Fruit fly (Drosophila melanogaster): ENCODE measurements around the gene CG3868.

The CG3868 gene

dm6 chr3L:14448321-14449043 lies 46.0 kb upstream of the CG3868 start (continued):
- TF ChIP-seq az2 (GFP tag; optimal IDR thresholded peaks at IDR 0.05), result peak; percentile 94
- peak; percentile 77 for TF ChIP-seq caup (GFP tag; optimal IDR thresholded peaks at IDR 0.05; ENCODE audit: severe bottlenecking)
- TF ChIP-seq CG5953 (GFP tag; IDR thresholded peaks at IDR 0.05), result peak; percentile 81
- no peak for TF ChIP-seq usp (GFP tag; optimal IDR thresholded peaks at IDR 0.05)
- TF ChIP-seq pan (optimal IDR thresholded peaks at IDR 0.05), result no peak
- TF ChIP-seq pan (GFP tag; optimal IDR thresholded peaks at IDR 0.05 in 1 of 2, IDR thresholded peaks at IDR 0.05 in 1 of 2), result peak in 1 of 2 experiments; percentile 89
- peak; percentile 86 for TF ChIP-seq Fer3 (tag; optimal IDR thresholded peaks at IDR 0.05)
- TF ChIP-seq CG8478 (optimal IDR thresholded peaks at IDR 0.05), result no peak
- peak; percentile 73 for TF ChIP-seq Antp (GFP tag; optimal IDR thresholded peaks at IDR 0.05)
- peak; percentile 87 for TF ChIP-seq Ada2b (GFP tag; IDR thresholded peaks at IDR 0.05)
- no peak for TF ChIP-seq hkb (optimal IDR thresholded peaks at IDR 0.05)
- peak; percentile 95 for TF ChIP-seq hkb (GFP tag; IDR thresholded peaks at IDR 0.05)
- TF ChIP-seq lilli (GFP tag; optimal IDR thresholded peaks at IDR 0.05), result peak; percentile 83
- TF ChIP-seq croc (GFP tag; conservative IDR thresholded peaks at IDR 0.05), result peak; percentile 84
- TF ChIP-seq CG6765 (GFP tag; optimal IDR thresholded peaks at IDR 0.05), result peak; percentile 41
- TF ChIP-seq Xbp1 (GFP tag; optimal IDR thresholded peaks at IDR 0.05), result peak; percentile 93
- TF ChIP-seq Dp (GFP tag; optimal IDR thresholded peaks at IDR 0.05), result no peak
- 0 out of 2 replicates have a peak, but pooled peaks have one; percentile 17 for TF ChIP-seq CG13287 (GFP tag; IDR thresholded peaks at IDR 0.05; ENCODE audit: partially characterized antibody)
- peak; percentile 42 for TF ChIP-seq CG17186 (GFP tag; optimal IDR thresholded peaks at IDR 0.05)
- TF ChIP-seq Dfd (GFP tag; optimal IDR thresholded peaks at IDR 0.05), result no peak
- no peak for TF ChIP-seq tna (GFP tag; IDR thresholded peaks at IDR 0.05; ENCODE audit: partially characterized antibody)
- peak; percentile 87 for TF ChIP-seq Rx (GFP tag; IDR thresholded peaks at IDR 0.05)
- peak; percentile 60 for TF ChIP-seq ssp (GFP tag; IDR thresholded peaks at IDR 0.05)
- peak; percentile 97 for TF ChIP-seq CG8924 (tag; optimal IDR thresholded peaks at IDR 0.05)
- TF ChIP-seq ewg (GFP tag; optimal IDR thresholded peaks at IDR 0.05), result peak; percentile 86
- peak; percentile 74 for TF ChIP-seq CG43689 (GFP tag; IDR thresholded peaks at IDR 0.05)
- TF ChIP-seq CG15601 (tag; optimal IDR thresholded peaks at IDR 0.05), result peak; percentile 92
- peak; percentile 89 for TF ChIP-seq CG30431 (GFP tag; optimal IDR thresholded peaks at IDR 0.05)
- no peak for TF ChIP-seq dimm (GFP tag; IDR thresholded peaks at IDR 0.05)
- no peak for TF ChIP-seq CG34376 (GFP tag; optimal IDR thresholded peaks at IDR 0.05)
- TF ChIP-seq Bdp1 (GFP tag; optimal IDR thresholded peaks at IDR 0.05), result peak; percentile 83
- TF ChIP-seq Spps (tag; optimal IDR thresholded peaks at IDR 0.05), result peak; percentile 95
- TF ChIP-seq schlank (tag; optimal IDR thresholded peaks at IDR 0.05), result no peak
- TF ChIP-seq CG18262 (tag; optimal IDR thresholded peaks at IDR 0.05), result peak; percentile 96
- peak; percentile 64 for TF ChIP-seq CG7987 (GFP tag; optimal IDR thresholded peaks at IDR 0.05)
- no peak for TF ChIP-seq CG17912 (GFP tag; optimal IDR thresholded peaks at IDR 0.05)
- peak; percentile 83 for TF ChIP-seq B-H1 (GFP tag; IDR thresholded peaks at IDR 0.05)
- no peak for TF ChIP-seq inv (GFP tag; IDR thresholded peaks at IDR 0.05; ENCODE audit: partially characterized antibody)
- TF ChIP-seq Rfx (GFP tag; IDR thresholded peaks at IDR 0.05), result peak; percentile 86
- peak; percentile 81 for TF ChIP-seq da (GFP tag; optimal IDR thresholded peaks at IDR 0.05)
- peak; percentile 88 for TF ChIP-seq tgo (GFP tag; IDR thresholded peaks at IDR 0.05)
- peak; percentile 78 for TF ChIP-seq Dad (GFP tag; optimal IDR thresholded peaks at IDR 0.05)
- no peak for TF ChIP-seq Dbx (GFP tag; IDR thresholded peaks at IDR 0.05)
- TF ChIP-seq Hand (GFP tag; optimal IDR thresholded peaks at IDR 0.05), result no peak
- TF ChIP-seq Doc3 (GFP tag; IDR thresholded peaks at IDR 0.05; ENCODE audit: partially characterized antibody), result no peak
- TF ChIP-seq gro (GFP tag; optimal IDR thresholded peaks at IDR 0.05), result peak; percentile 15
- peak; percentile 77 for TF ChIP-seq CG32532 (GFP tag; IDR thresholded peaks at IDR 0.05)
- TF ChIP-seq pnt (GFP tag; optimal IDR thresholded peaks at IDR 0.05), result peak; percentile 85
- TF ChIP-seq CG3838 (GFP tag; optimal IDR thresholded peaks at IDR 0.05), result peak; percentile 72
- TF ChIP-seq lmd (GFP tag; IDR thresholded peaks at IDR 0.05), result peak; percentile 83; the same call in 1 of the 2 replicates
- TF ChIP-seq sna (GFP tag; IDR thresholded peaks at IDR 0.05; ENCODE audit: partially characterized antibody), result no peak
